Fruit fly (Drosophila melanogaster) ovary, adult (tissue): ENCODE measurements around the gene CG15880.

ENCODE experiments used
- CG17801 ChIP-seq: fragments of 200-800 bp; optimal IDR thresholded peaks from 2 replicates; lab custom pipeline; 2019; ENCODE audit warnings: missing biosample characterization, mild to moderate bottlenecking, missing genetic modification characterization, moderate library complexity; ENCODE audit not compliant: partially characterized antibody

The CG15880 gene

DNA sequence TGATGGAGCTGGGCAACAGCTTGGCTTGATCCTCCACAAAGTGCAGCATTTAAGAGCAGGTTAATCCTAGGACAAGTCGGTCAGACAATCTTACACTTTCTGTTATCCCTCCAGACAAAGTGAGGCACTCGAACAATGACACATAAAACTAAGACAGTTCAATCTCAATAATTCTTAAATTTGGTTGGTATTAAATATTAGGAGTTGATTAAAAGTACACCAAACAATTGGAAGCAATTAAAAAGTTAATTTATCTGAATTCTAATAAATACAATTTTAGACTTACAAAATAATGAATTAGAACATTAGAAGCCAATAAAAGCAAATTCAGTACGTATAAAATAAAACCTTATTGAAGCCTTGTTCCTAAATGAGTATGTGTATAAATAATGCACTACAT is at the start of gene CG15880:
CG15880 (minus strand) TSS at position 101 of the 400 bp plus-strand sequence.
- no peak for TF ChIP-seq CG17801 (GFP tag; lab: Kevin White, UChicago)

DNA sequence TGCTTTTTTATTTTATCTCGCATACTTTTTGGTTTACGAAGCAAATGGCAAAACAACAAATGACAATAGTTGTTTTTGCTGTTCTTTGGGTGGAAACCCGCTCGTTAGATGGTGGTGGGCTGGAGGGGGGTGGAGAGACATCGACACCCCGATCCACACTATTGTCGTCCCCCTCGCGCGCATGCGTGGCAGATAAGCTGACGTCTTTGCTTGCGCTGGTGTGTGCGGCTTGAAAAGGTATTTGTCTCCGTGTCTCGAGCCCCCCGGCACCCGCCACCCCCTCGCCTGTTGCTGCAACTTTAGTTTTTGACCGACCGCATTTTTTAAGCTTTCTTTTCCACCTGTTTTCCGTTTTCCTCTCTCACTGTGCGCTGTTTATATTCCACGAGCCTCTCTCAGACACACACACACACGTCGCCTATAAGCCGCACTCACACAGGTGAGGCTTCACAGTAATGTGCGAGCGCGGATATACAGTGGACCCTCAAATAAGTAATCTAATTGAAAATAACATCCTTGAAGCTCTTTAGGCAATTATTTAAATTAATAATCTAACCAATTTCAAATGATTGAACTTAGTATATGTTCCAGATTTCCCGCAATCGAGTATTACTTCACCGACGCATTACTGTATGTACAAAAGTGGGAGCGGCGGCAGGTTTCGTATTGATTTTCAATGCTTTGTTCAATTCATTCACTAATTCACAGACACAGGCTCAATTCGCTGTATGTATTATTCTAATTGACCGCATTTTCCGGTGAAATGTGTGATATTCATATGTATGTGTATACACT is 49.4 kb upstream of the CG15880 start:
- TF ChIP-seq CG17801 (GFP tag; lab: Kevin White, UChicago), result peak; percentile 97

- TF ChIP-seq CG17801 (GFP tag; lab: Kevin White, UChicago), result peak; percentile 97
Measured at dm6 chr2L:865851-866250, 48.1 kb upstream of the CG15880 start.

dm6 chr2L:859897-860296 is 42.1 kb upstream of the CG15880 start, which contains the start of gene CG13950:
Gene CG13950 (plus strand): TSS chr2L:860197.
- TF ChIP-seq CG17801 (GFP tag; lab: Kevin White, UChicago), result no peak

- TF ChIP-seq CG17801 (GFP tag; lab: Kevin White, UChicago), result no peak
Measured at dm6 chr2L:857897-858517, 40.3 kb upstream of the CG15880 start.

DNA sequence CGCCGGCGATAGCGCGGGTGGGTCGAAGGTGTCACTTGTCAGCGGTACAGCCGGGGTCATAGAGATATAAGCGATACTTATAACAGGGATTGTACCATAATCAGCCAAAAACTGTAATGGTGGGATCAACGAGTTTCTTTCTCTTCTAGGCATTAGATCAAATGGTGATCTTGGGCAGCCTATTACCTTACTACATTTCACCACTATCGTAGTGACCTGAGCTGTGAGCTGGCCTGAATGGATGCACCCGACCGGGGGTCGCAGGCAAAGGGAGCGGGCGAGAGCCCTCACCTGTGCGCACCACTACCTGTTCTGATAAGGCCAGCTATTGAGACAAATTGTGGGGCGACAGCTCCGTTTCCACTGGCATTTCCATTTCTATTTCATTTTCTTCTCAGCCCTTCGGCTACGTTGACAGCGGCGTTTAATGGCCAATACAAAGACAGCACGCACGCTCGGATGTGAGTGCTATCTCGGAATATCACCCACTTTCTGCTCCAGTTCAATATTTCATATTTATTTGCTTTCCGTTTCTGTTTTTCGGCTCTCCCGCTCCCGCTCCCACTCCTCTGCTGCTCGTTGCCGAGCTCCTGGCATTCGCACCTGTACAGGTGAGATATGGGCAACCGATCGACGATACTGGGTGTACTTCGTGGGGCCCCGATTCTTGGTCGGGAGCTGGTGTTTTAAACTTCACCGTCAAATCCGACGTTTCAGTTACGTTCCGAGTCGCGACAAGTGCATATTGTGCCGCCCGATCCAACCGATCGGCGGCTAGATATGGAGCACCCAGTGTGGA is 39.1 kb upstream of the CG15880 start:
- no peak for TF ChIP-seq CG17801 (GFP tag; lab: Kevin White, UChicago)

DNA sequence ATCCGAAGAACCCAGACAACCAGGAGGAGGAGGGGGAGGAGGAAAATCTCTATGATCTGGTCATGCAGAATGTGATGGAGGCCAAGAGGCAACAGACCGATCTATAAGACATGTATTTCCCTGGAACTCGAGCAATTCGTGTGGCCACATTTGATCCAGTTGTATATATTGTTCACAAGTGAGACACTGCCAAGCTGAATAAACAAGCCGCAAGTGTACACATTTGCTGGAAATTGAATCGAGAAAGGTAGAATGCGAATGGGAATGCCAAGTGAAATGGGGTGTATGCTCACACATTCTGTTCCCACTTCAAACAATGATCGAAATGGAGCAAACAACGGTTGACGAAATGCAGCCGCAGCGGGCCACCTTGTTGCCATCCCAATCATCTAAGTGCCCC is 38.3 kb upstream of the CG15880 start:
- TF ChIP-seq CG17801 (GFP tag; lab: Kevin White, UChicago), result no peak

dm6 chr2L:855052-855547 is 37.4 kb upstream of the CG15880 start, which contains the start of gene CG13949:
Gene CG13949 (plus strand): TSS chr2L:855337.
- no peak for TF ChIP-seq CG17801 (GFP tag; lab: Kevin White, UChicago)

DNA sequence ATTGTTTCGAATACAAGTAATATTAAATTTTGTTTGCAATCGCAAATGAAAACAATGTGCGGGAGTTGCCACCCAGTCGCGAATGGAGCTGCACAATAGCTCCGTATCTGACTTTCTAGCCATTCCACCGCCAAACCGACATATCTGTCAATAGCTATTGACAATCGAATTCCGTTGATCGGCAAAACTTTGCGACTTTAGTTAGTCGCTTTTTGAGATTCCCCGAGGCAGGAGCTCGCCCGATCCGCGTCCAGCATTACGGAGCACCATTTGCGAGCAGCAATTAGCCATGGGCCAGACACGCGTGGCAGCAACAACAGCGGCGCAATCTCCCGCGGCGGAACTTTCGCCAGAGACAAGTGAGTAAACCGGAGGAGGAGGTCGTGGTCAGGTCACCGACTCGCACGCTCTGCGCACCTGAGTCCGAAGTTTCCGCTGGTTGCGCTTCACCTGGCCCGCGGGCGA is 34.9 kb upstream of the CG15880 start, which contains the start of the genes CG4291 and kraken:
CG4291 (minus strand) TSS at position 84 of the 465 bp plus-strand sequence.
kraken (plus strand) TSS at position 122 of the 465 bp plus-strand sequence.
- TF ChIP-seq CG17801 (GFP tag; lab: Kevin White, UChicago), result peak; percentile 64

DNA sequence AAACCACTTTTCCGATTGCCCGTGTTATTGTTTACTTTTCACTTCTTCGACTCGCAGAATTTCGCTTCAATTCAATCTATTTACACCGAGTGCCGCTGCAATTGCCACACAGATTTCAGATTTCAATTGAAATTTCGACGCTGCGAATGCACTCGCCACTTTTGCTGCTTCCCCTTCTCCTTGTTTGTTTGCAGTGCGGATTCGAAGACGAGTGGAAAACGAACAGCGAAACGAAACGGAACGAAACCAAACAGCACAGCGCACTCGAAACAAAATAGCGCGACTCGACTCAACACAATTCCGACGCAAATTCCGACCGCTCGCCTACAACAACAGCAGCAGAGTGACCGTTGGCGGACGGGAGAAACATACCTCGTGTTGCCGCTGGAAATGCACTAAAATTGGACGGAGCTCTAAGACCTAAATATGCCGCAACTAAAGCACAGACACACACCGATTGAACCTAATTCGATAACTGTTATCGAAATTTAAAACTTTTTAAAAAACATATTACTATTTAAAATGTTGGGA is 33.0 kb upstream of the CG15880 start, which contains the start of gene drongo:
drongo (minus strand) TSS at position 345 of the 531 bp plus-strand sequence.
- TF ChIP-seq CG17801 (GFP tag; lab: Kevin White, UChicago), result peak; percentile 25

dm6 chr2L:849787-850512 is 32.2 kb upstream of the CG15880 start:
- TF ChIP-seq CG17801 (GFP tag; lab: Kevin White, UChicago), result no peak

- no peak for TF ChIP-seq CG17801 (GFP tag; lab: Kevin White, UChicago)
Measured at dm6 chr2L:849138-849744, 31.5 kb upstream of the CG15880 start.

dm6 chr2L:847988-848622 is 30.4 kb upstream of the CG15880 start:
- TF ChIP-seq CG17801 (GFP tag; lab: Kevin White, UChicago), result no peak
